Worm (Caenorhabditis elegans) whole organism, midembryonic: ENCODE results near the gene Y39B6A.3.

Source experiments
- T22C8.4 ChIP-seq: fragments of 200-800 bp; sonication (Bioruptor generic); IDR thresholded peaks from 2 replicates; pipeline ENCODE4 v1.3.6; 2022; ENCODE audit warnings: missing genetic modification characterization, missing compliant biosample characterization
- cog-1 ChIP-seq: sonication (generic microtip); optimal IDR thresholded peaks from 2 replicates; lab custom pipeline; 2016; ENCODE audit warnings: missing genetic modification characterization, missing compliant biosample characterization
- flt-1 ChIP-seq: fragments of 200-800 bp; sonication (Bioruptor generic); IDR thresholded peaks from 2 replicates; pipeline ENCODE4 v1.3.6; 2022; ENCODE audit warnings: missing genetic modification characterization, missing compliant biosample characterization
- tab-1 ChIP-seq: fragments of 200-800 bp; sonication (Bioruptor generic); IDR thresholded peaks from 2 replicates; pipeline ENCODE4 v1.3.6; 2022; ENCODE audit warnings: missing genetic modification characterization, missing compliant biosample characterization
- ztf-29 ChIP-seq: fragments of 200-800 bp; sonication (Bioruptor generic); IDR thresholded peaks from 2 replicates; pipeline ENCODE4 v1.3.6; 2022; ENCODE audit warnings: missing genetic modification reagents, missing genetic modification characterization, missing compliant biosample characterization

ce11 chrV:19149057-19149456, 40.8 kb downstream of the Y39B6A.3 start, which contains the start of gene Y39B6A.7:
- TF ChIP-seq flt-1 (GFP tag; lab: Robert Waterston, UW) (no peak), tab-1 (GFP tag; lab: Robert Waterston, UW) (no peak), cog-1 (tag; lab: Kevin White, UChicago) (no peak), T22C8.4 (GFP tag; lab: Robert Waterston, UW) (no peak), ztf-29 (GFP tag; lab: Robert Waterston, UW) (no peak)
